Worm (Caenorhabditis elegans) whole organism, L4 larva: ENCODE results near the gene pfd-2.

ENCODE experiments used
- Y48G9A.11 ChIP-seq: fragments of 200-800 bp; sonication (Bioruptor generic); IDR thresholded peaks from 2 replicates; pipeline ENCODE4 v1.3.6; 2022; ENCODE audit warnings: missing genetic modification reagents, missing genetic modification characterization, missing compliant biosample characterization
- dve-1 ChIP-seq: sonication (generic microtip); optimal IDR thresholded peaks from 2 replicates; lab custom pipeline; 2017; ENCODE audit warnings: antibody characterized with exemption, mild to moderate bottlenecking, missing genetic modification characterization, missing compliant biosample characterization; ENCODE audit not compliant: insufficient read depth
- lin-29 ChIP-seq: fragments of 200-800 bp; sonication (Bioruptor generic); IDR thresholded peaks from 2 replicates; pipeline ENCODE4 v1.3.6; 2022; ENCODE audit warnings: missing genetic modification reagents, missing genetic modification characterization, missing compliant biosample characterization
- nhr-48 ChIP-seq: sonication (generic microtip); optimal IDR thresholded peaks from 2 replicates; lab custom pipeline; 2016; ENCODE audit warnings: mild to moderate bottlenecking, missing genetic modification characterization, missing compliant biosample characterization
- nhr-76 ChIP-seq: fragments of 150-350 bp; optimal IDR thresholded peaks from 2 replicates; lab custom pipeline; 2014; ENCODE audit warnings: missing biosample characterization, missing genetic modification characterization
- skn-1 ChIP-seq: fragments of 150-350 bp; optimal IDR thresholded peaks from 2 replicates; lab custom pipeline; 2014; ENCODE audit warnings: missing biosample characterization, missing genetic modification characterization

DNA sequence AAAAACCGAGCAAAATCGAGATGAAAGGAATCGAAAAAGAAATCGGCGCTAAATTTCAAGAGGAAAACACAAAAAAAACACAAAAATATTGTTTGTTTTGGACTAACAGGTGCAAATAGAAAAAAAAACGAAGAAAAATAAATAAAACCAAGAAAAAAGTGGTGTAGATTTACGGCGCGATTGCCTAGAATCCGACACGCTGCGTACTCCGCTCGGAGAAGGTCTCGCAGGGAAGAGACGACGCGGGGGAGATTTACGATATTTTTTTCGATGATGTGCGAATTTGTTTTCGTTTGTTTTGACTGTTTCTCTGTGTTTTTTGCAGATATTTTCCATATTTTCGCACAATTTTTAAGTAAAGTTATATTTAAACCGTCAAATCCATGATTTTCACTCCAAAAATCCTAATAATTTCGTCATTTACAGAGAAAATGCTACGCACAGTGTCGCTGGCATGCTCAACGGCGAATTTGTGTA lies 27.3 kb upstream of the pfd-2 start, which contains the start of gene sco-1:
- TF ChIP-seq nhr-76 (tag; lab: Kevin White, UChicago) (no peak), lin-29 (GFP tag; lab: Robert Waterston, UW) (peak; percentile 89), Y48G9A.11 (GFP tag; lab: Robert Waterston, UW) (peak; percentile 89), skn-1 (no peak), nhr-48 (peak; percentile 70), dve-1 (tag; lab: Kevin White, UChicago) (peak; percentile 95)
